Fruit fly (Drosophila melanogaster) whole organism, embryonic: ENCODE measurements around the gene CG14646.

ENCODE experiments used
- Adf1 ChIP-seq: fragments of 200-800 bp; sonication (Bioruptor generic); IDR thresholded peaks from 2 replicates; pipeline ENCODE4 v1.3.6; 2022; ENCODE audit warnings: missing biosample characterization, missing genetic modification characterization
- B-H2 ChIP-seq: fragments of 200-800 bp; sonication (Bioruptor generic); optimal IDR thresholded peaks from 2 replicates; lab custom pipeline; 2018; ENCODE audit warnings: missing biosample characterization, mild to moderate bottlenecking, missing genetic modification characterization
- Bgb ChIP-seq: fragments of 200-800 bp; sonication (Bioruptor generic); IDR thresholded peaks from 2 replicates; pipeline ENCODE4 v1.3.6; 2022; ENCODE audit warnings: missing biosample characterization, missing genetic modification characterization; ENCODE audit not compliant: partially characterized antibody
- CG11093 ChIP-seq: fragments of 200-800 bp; sonication (Bioruptor generic); IDR thresholded peaks from 3 replicates; pipeline ENCODE4 v1.3.6; 2022; ENCODE audit warnings: missing biosample characterization, missing genetic modification characterization
- CG11560 ChIP-seq: fragments of 200-800 bp; sonication (Bioruptor generic); IDR thresholded peaks from 3 replicates; pipeline ENCODE4 v1.3.6; 2022; ENCODE audit warnings: missing biosample characterization, missing genetic modification characterization
- CG11695 ChIP-seq: fragments of 200-800 bp; sonication (Bioruptor generic); IDR thresholded peaks from 3 replicates; pipeline ENCODE4 v1.3.6; 2022; ENCODE audit warnings: missing biosample characterization, missing genetic modification characterization
- CG13287 ChIP-seq: fragments of 200-800 bp; sonication (Bioruptor generic); IDR thresholded peaks from 2 replicates; pipeline ENCODE4 v1.3.6; 2022; ENCODE audit warnings: missing biosample characterization, missing genetic modification characterization; ENCODE audit not compliant: partially characterized antibody
- CG14667 ChIP-seq: fragments of 200-800 bp; sonication (Bioruptor generic); IDR thresholded peaks from 2 replicates; pipeline ENCODE4 v1.3.6; 2022; ENCODE audit warnings: missing biosample characterization, missing genetic modification characterization
- CG14710 ChIP-seq: fragments of 200-800 bp; sonication (Bioruptor generic); optimal IDR thresholded peaks from 3 replicates; lab custom pipeline; 2019; ENCODE audit warnings: missing biosample characterization, mild to moderate bottlenecking, missing genetic modification characterization, moderate library complexity
- CG1603 ChIP-seq: fragments of 200-800 bp; sonication (Bioruptor generic); optimal IDR thresholded peaks from 2 replicates; lab custom pipeline; 2019; ENCODE audit warnings: missing biosample characterization, mild to moderate bottlenecking, missing genetic modification characterization, moderate library complexity
- CG16813 ChIP-seq: fragments of 200-800 bp; sonication (Bioruptor generic); IDR thresholded peaks from 3 replicates; pipeline ENCODE4 v1.3.6; 2022; ENCODE audit warnings: missing biosample characterization, missing genetic modification characterization; ENCODE audit not compliant: partially characterized antibody
- CG17186 ChIP-seq: fragments of 200-800 bp; sonication (Bioruptor generic); optimal IDR thresholded peaks from 3 replicates; lab custom pipeline; 2017; ENCODE audit warnings: missing biosample characterization, missing genetic modification reagents, missing genetic modification characterization
- CG17829 ChIP-seq: fragments of 200-800 bp; optimal IDR thresholded peaks from 2 replicates; lab custom pipeline; 2019; ENCODE audit warnings: missing biosample characterization, mild to moderate bottlenecking, missing genetic modification characterization, moderate library complexity
- CG1792 ChIP-seq: fragments of 200-800 bp; sonication (Bioruptor generic); optimal IDR thresholded peaks from 2 replicates; lab custom pipeline; 2016; ENCODE audit warnings: missing biosample characterization, missing genetic modification characterization
- CG18476 ChIP-seq: fragments of 200-800 bp; sonication (Bioruptor generic); optimal IDR thresholded peaks from 2 replicates; lab custom pipeline; 2016; ENCODE audit warnings: missing biosample characterization, mild to moderate bottlenecking, missing genetic modification characterization
- CG2120 ChIP-seq: fragments of 200-800 bp; sonication (Bioruptor generic); optimal IDR thresholded peaks from 3 replicates; lab custom pipeline; 2016; ENCODE audit warnings: missing biosample characterization, missing genetic modification characterization
- CG2129 ChIP-seq: fragments of 200-800 bp; sonication (Bioruptor generic); IDR thresholded peaks from 2 replicates; pipeline ENCODE4 v1.3.6; 2022; ENCODE audit warnings: missing biosample characterization, missing genetic modification characterization; ENCODE audit not compliant: partially characterized antibody
- CG6791 ChIP-seq: fragments of 200-800 bp; sonication (Bioruptor generic); IDR thresholded peaks from 3 replicates; pipeline ENCODE4 v1.3.6; 2022; ENCODE audit warnings: missing biosample characterization, missing genetic modification characterization; ENCODE audit not compliant: partially characterized antibody
- CG7963 ChIP-seq: fragments of 200-800 bp; sonication (Bioruptor generic); IDR thresholded peaks from 3 replicates; pipeline ENCODE4 v1.3.6; 2022; ENCODE audit warnings: missing biosample characterization, missing genetic modification characterization; ENCODE audit not compliant: partially characterized antibody
- CG8924 ChIP-seq: fragments of 200-800 bp; optimal IDR thresholded peaks from 3 replicates; lab custom pipeline; 2019; ENCODE audit warnings: missing biosample characterization, mild to moderate bottlenecking, missing genetic modification characterization, moderate library complexity
- CG9797 ChIP-seq: fragments of 200-800 bp; sonication (Bioruptor generic); optimal IDR thresholded peaks from 3 replicates; lab custom pipeline; 2018; ENCODE audit warnings: missing biosample characterization, mild to moderate bottlenecking, missing genetic modification characterization
- Doc3 ChIP-seq: fragments of 200-800 bp; sonication (Bioruptor generic); IDR thresholded peaks from 3 replicates; pipeline ENCODE4 v1.3.6; 2022; ENCODE audit warnings: missing biosample characterization, missing genetic modification characterization; ENCODE audit not compliant: partially characterized antibody
- E2f2 ChIP-seq: fragments of 200-800 bp; sonication (Bioruptor generic); IDR thresholded peaks from 2 replicates; pipeline ENCODE4 v1.3.6; 2022; ENCODE audit warnings: missing biosample characterization, missing genetic modification characterization
- Elba2 ChIP-seq: fragments of 200-800 bp; sonication (Bioruptor generic); optimal IDR thresholded peaks from 3 replicates; lab custom pipeline; 2016; ENCODE audit warnings: missing biosample characterization, missing genetic modification characterization
- Fer1 ChIP-seq: fragments of 200-800 bp; sonication (Bioruptor generic); optimal IDR thresholded peaks from 2 replicates; lab custom pipeline; 2017; ENCODE audit warnings: missing biosample characterization, mild to moderate bottlenecking, missing genetic modification characterization
- HLH4C ChIP-seq: fragments of 200-800 bp; sonication (Bioruptor generic); IDR thresholded peaks from 3 replicates; pipeline ENCODE4 v1.3.6; 2022; ENCODE audit warnings: missing biosample characterization, missing genetic modification characterization; ENCODE audit not compliant: partially characterized antibody
- Hey ChIP-seq: fragments of 200-800 bp; sonication (Bioruptor generic); optimal IDR thresholded peaks from 3 replicates; lab custom pipeline; 2018; ENCODE audit warnings: missing biosample characterization, mild to moderate bottlenecking, missing genetic modification characterization
- Hmx ChIP-seq: fragments of 200-800 bp; sonication (Bioruptor generic); optimal IDR thresholded peaks from 2 replicates; lab custom pipeline; 2016; ENCODE audit warnings: missing biosample characterization, missing genetic modification characterization
- Lhr ChIP-seq: fragments of 200-800 bp; sonication (Bioruptor generic); optimal IDR thresholded peaks from 3 replicates; lab custom pipeline; 2017; ENCODE audit warnings: mild to moderate bottlenecking, missing biosample characterization, missing genetic modification reagents, missing genetic modification characterization
- MESR4 ChIP-seq: fragments of 200-800 bp; sonication (Bioruptor generic); optimal IDR thresholded peaks from 2 replicates; lab custom pipeline; 2018; ENCODE audit warnings: missing biosample characterization, mild to moderate bottlenecking, missing genetic modification characterization, moderate library complexity
- MTF-1 ChIP-seq: fragments of 200-800 bp; sonication (Bioruptor generic); optimal IDR thresholded peaks from 2 replicates; lab custom pipeline; 2018; ENCODE audit warnings: missing biosample characterization, mild to moderate bottlenecking, missing genetic modification characterization, borderline replicate concordance
- Nf-YC ChIP-seq: fragments of 200-800 bp; optimal IDR thresholded peaks from 3 replicates; lab custom pipeline; 2019; ENCODE audit warnings: missing biosample characterization, mild to moderate bottlenecking, missing genetic modification characterization, moderate library complexity
- Sin3A ChIP-seq: fragments of >200 bp; optimal IDR thresholded peaks from 2 replicates; lab custom pipeline; 2018
- Sry-δ ChIP-seq: fragments of 200-800 bp; sonication (Bioruptor generic); optimal IDR thresholded peaks from 2 replicates; lab custom pipeline; 2016; ENCODE audit warnings: missing biosample characterization, missing genetic modification characterization
- Xrp1 ChIP-seq: fragments of 200-800 bp; sonication (Bioruptor generic); IDR thresholded peaks from 2 replicates; pipeline ENCODE4 v1.3.6; 2022; ENCODE audit warnings: missing biosample characterization, missing genetic modification characterization
- YL-1 ChIP-seq: fragments of 200-800 bp; sonication (Bioruptor generic); optimal IDR thresholded peaks from 3 replicates; lab custom pipeline; 2017; ENCODE audit warnings: missing biosample characterization, mild to moderate bottlenecking, missing genetic modification characterization
- ap ChIP-seq: fragments of 200-800 bp; sonication (Bioruptor generic); IDR thresholded peaks from 2 replicates; pipeline ENCODE4 v1.3.6; 2022; ENCODE audit warnings: missing biosample characterization, missing genetic modification characterization
- bbx ChIP-seq: fragments of 200-800 bp; sonication (Bioruptor generic); IDR thresholded peaks from 2 replicates; pipeline ENCODE4 v1.3.6; 2022; ENCODE audit warnings: missing biosample characterization, missing genetic modification characterization; ENCODE audit not compliant: partially characterized antibody
- chinmo ChIP-seq: fragments of 200-800 bp; sonication (Bioruptor generic); IDR thresholded peaks from 4 replicates; pipeline ENCODE4 v1.3.6; 2022; ENCODE audit warnings: missing biosample characterization, missing genetic modification characterization; ENCODE audit not compliant: partially characterized antibody
- crp ChIP-seq, 2 experiments: fragments of 200-800 bp; sonication (Bioruptor generic); optimal IDR thresholded peaks; 2 replicates in 1 of 2; 3 replicates in 1 of 2; lab custom pipeline; 2017; ENCODE audit warnings: missing biosample characterization in 2 of 2, missing genetic modification characterization in 2 of 2, mild to moderate bottlenecking in 1 of 2, moderate library complexity in 1 of 2
- hbn ChIP-seq: fragments of 200-800 bp; sonication (Bioruptor generic); IDR thresholded peaks from 2 replicates; pipeline ENCODE4 v1.3.6; 2022; ENCODE audit warnings: missing biosample characterization, missing genetic modification characterization; ENCODE audit not compliant: partially characterized antibody
- lmd ChIP-seq: fragments of 200-800 bp; sonication (Bioruptor generic); IDR thresholded peaks from 2 replicates; pipeline ENCODE4 v1.3.6; 2022; ENCODE audit warnings: missing biosample characterization, missing genetic modification characterization
- pzg ChIP-seq: fragments of 200-800 bp; sonication (Bioruptor generic); optimal IDR thresholded peaks from 3 replicates; lab custom pipeline; 2018; ENCODE audit warnings: missing biosample characterization, mild to moderate bottlenecking, missing genetic modification characterization, moderate library complexity
- stwl ChIP-seq: fragments of 200-800 bp; sonication (Bioruptor generic); optimal IDR thresholded peaks from 3 replicates; lab custom pipeline; 2018; ENCODE audit warnings: missing biosample characterization, mild to moderate bottlenecking, missing genetic modification characterization, moderate library complexity
- tna ChIP-seq: fragments of 200-800 bp; sonication (Bioruptor generic); IDR thresholded peaks from 2 replicates; pipeline ENCODE4 v1.3.6; 2022; ENCODE audit warnings: missing biosample characterization, missing genetic modification characterization; ENCODE audit not compliant: partially characterized antibody
- trem ChIP-seq: fragments of 200-800 bp; optimal IDR thresholded peaks from 3 replicates; lab custom pipeline; 2019; ENCODE audit warnings: missing biosample characterization, mild to moderate bottlenecking, missing genetic modification characterization, moderate library complexity
- vnd ChIP-seq: fragments of 200-800 bp; sonication (Bioruptor generic); IDR thresholded peaks from 3 replicates; pipeline ENCODE4 v1.3.6; 2022; ENCODE audit warnings: missing biosample characterization, missing genetic modification characterization; ENCODE audit not compliant: partially characterized antibody

The CG14646 gene

dm6 chr3R:4381079-4381919 is 8.9 kb upstream of the CG14646 start, which contains the start of gene Cont (continued):
- TF ChIP-seq ap (GFP tag; lab: Robert Waterston, UW), result no peak
- TF ChIP-seq vnd, result peak; percentile 86
- TF ChIP-seq Bgb (GFP tag; lab: Robert Waterston, UW), result peak; percentile 97
- TF ChIP-seq CG16813 (GFP tag; lab: Robert Waterston, UW), result peak; percentile 93
- no peak for TF ChIP-seq Hey (tag; lab: Kevin White, UChicago)
- TF ChIP-seq stwl (tag; lab: Kevin White, UChicago), result peak; percentile 55
- no peak for TF ChIP-seq MTF-1 (GFP tag; lab: Kevin White, UChicago)
- peak; percentile 95 for TF ChIP-seq Sry-δ (GFP tag; lab: Kevin White, UChicago)
- peak; percentile 94 for TF ChIP-seq CG7963
- TF ChIP-seq CG13287 (GFP tag; lab: Robert Waterston, UW), result peak; percentile 94
- TF ChIP-seq CG8924, result peak; percentile 33
- TF ChIP-seq Lhr (GFP tag; lab: Kevin White, UChicago), result peak; percentile 39
- peak; percentile 62 for TF ChIP-seq CG2129 (GFP tag; lab: Robert Waterston, UW)
- peak; percentile 26 for TF ChIP-seq CG17186 (GFP tag; lab: Kevin White, UChicago)
- TF ChIP-seq Adf1 (GFP tag; lab: Robert Waterston, UW), result peak; percentile 27
- TF ChIP-seq E2f2 (GFP tag; lab: Robert Waterston, UW), result peak; percentile 98
- TF ChIP-seq CG18476 (GFP tag; lab: Kevin White, UChicago), result peak; percentile 9
- TF ChIP-seq CG11695 (GFP tag; lab: Robert Waterston, UW), result no peak
- peak; percentile 94 for TF ChIP-seq hbn (GFP tag; lab: Robert Waterston, UW)
- 0 out of 2 replicates have a peak, but pooled peaks have one; percentile 7 for TF ChIP-seq lmd
- TF ChIP-seq Fer1 (GFP tag; lab: Kevin White, UChicago), result peak; percentile 1
- TF ChIP-seq CG11560 (tag; lab: Robert Waterston, UW), result peak; percentile 92
- peak; percentile 94 for TF ChIP-seq tna (GFP tag; lab: Robert Waterston, UW)
- TF ChIP-seq CG1792 (GFP tag; lab: Kevin White, UChicago), result no peak
- TF ChIP-seq Sin3A (lab: Kevin White, UChicago), result peak; percentile 40
- TF ChIP-seq CG2120, result peak; percentile 25
- 0 out of 2 replicates have a peak, but pooled peaks have one; percentile 21 for TF ChIP-seq Xrp1 (GFP tag; lab: Robert Waterston, UW)
- TF ChIP-seq CG9797 (GFP tag; lab: Kevin White, UChicago), result peak; percentile 59
- TF ChIP-seq CG6791 (GFP tag; lab: Robert Waterston, UW), result peak; percentile 97
- peak; percentile 46 for TF ChIP-seq CG14710 (tag; lab: Kevin White, UChicago)
- TF ChIP-seq Doc3 (GFP tag; lab: Robert Waterston, UW), result peak; percentile 89
- TF ChIP-seq YL-1 (GFP tag; lab: Kevin White, UChicago), result peak; percentile 79
- peak; percentile 93 for TF ChIP-seq HLH4C (GFP tag; lab: Robert Waterston, UW)
- peak; percentile 82 for TF ChIP-seq pzg (GFP tag; lab: Kevin White, UChicago)
- TF ChIP-seq crp (GFP tag; optimal IDR thresholded peaks at IDR 0.05; lab: Kevin White, UChicago), result no peak
- TF ChIP-seq Hmx (GFP tag; lab: Kevin White, UChicago), result no peak
- peak; percentile 24 for TF ChIP-seq CG17829
- TF ChIP-seq bbx (GFP tag; lab: Robert Waterston, UW), result peak; percentile 98
- peak; percentile 22 for TF ChIP-seq B-H2 (GFP tag; lab: Kevin White, UChicago)
- no peak for TF ChIP-seq CG14667 (GFP tag; lab: Robert Waterston, UW)
- TF ChIP-seq trem (tag; lab: Kevin White, UChicago), result peak; percentile 60
- TF ChIP-seq Elba2, result peak; percentile 57
- TF ChIP-seq chinmo (GFP tag; lab: Robert Waterston, UW), result peak; percentile 90; the same call in 2 of the 4 replicates
- peak; percentile 0 for TF ChIP-seq Nf-YC (tag; lab: Kevin White, UChicago)
- TF ChIP-seq CG1603 (tag; lab: Kevin White, UChicago), result peak; percentile 68
- TF ChIP-seq MESR4 (GFP tag; lab: Kevin White, UChicago), result peak; percentile 72
- TF ChIP-seq CG11093 (GFP tag; lab: Robert Waterston, UW), result no peak
